Worm (Caenorhabditis elegans) whole organism, L1 larva: ENCODE measurements around the gene viro-2.

Experiments used
- C04F5.9 ChIP-seq: sonication (generic microtip); optimal IDR thresholded peaks from 2 replicates; lab custom pipeline; 2016; ENCODE audit warnings: missing genetic modification characterization, missing compliant biosample characterization
- C34B4.2 ChIP-seq: sonication (generic microtip); optimal IDR thresholded peaks from 2 replicates; lab custom pipeline; 2017; ENCODE audit warnings: mild to moderate bottlenecking, missing genetic modification characterization, missing compliant biosample characterization
- F16B12.6 ChIP-seq: fragments of 150-350 bp; optimal IDR thresholded peaks from 2 replicates; lab custom pipeline; 2014; ENCODE audit warnings: missing biosample characterization, missing genetic modification characterization
- Y116A8C.19 ChIP-seq: sonication (generic microtip); optimal IDR thresholded peaks from 2 replicates; lab custom pipeline; 2016; ENCODE audit warnings: missing compliant biosample characterization, missing genetic modification characterization, borderline replicate concordance
- aha-1 ChIP-seq: fragments of 150-350 bp; optimal IDR thresholded peaks from 2 replicates; lab custom pipeline; 2014; ENCODE audit warnings: missing biosample characterization, missing genetic modification characterization
- aly-2 ChIP-seq: fragments of 150-350 bp; optimal IDR thresholded peaks from 2 replicates; lab custom pipeline; 2014; ENCODE audit warnings: missing biosample characterization, missing genetic modification characterization
- ama-1 ChIP-seq: fragments of 150-350 bp; optimal IDR thresholded peaks from 2 replicates; lab custom pipeline; 2014
- blmp-1 ChIP-seq: fragments of 150-350 bp; optimal IDR thresholded peaks from 2 replicates; lab custom pipeline; 2014; ENCODE audit warnings: missing biosample characterization, missing genetic modification characterization
- ceh-63 ChIP-seq: fragments of 200-800 bp; sonication (Bioruptor generic); optimal IDR thresholded peaks from 2 replicates; lab custom pipeline; 2018; ENCODE audit warnings: mild to moderate bottlenecking, missing genetic modification characterization, missing compliant biosample characterization
- ceh-8 ChIP-seq: fragments of 200-800 bp; sonication (Bioruptor generic); optimal IDR thresholded peaks from 2 replicates; lab custom pipeline; 2018; ENCODE audit warnings: mild to moderate bottlenecking, missing genetic modification characterization, moderate library complexity, missing compliant biosample characterization
- ceh-82 ChIP-seq, 3 experiments: fragments of 150-350 bp in 1 of 3; sonication (generic microtip) in 2 of 3; optimal IDR thresholded peaks; 2 replicates each; lab custom pipeline; 2014 to 2017; ENCODE audit warnings: missing biosample characterization in 3 of 3, missing genetic modification characterization in 3 of 3
- ceh-88 ChIP-seq: fragments of 200-800 bp; sonication (Bioruptor generic); IDR thresholded peaks from 2 replicates; pipeline ENCODE4 v1.3.6; 2022; ENCODE audit warnings: missing genetic modification characterization, missing compliant biosample characterization
- ces-1 ChIP-seq: fragments of 150-350 bp; optimal IDR thresholded peaks from 2 replicates; lab custom pipeline; 2014; ENCODE audit warnings: missing biosample characterization, missing genetic modification reagents, missing genetic modification characterization
- dsc-1 ChIP-seq: sonication (generic microtip); optimal IDR thresholded peaks from 2 replicates; lab custom pipeline; 2016; ENCODE audit warnings: mild to moderate bottlenecking, missing genetic modification characterization, missing compliant biosample characterization
- efl-3 ChIP-seq: fragments of 200-800 bp; sonication (Bioruptor generic); optimal IDR thresholded peaks from 2 replicates; lab custom pipeline; 2018; ENCODE audit warnings: mild to moderate bottlenecking, missing genetic modification characterization, missing compliant biosample characterization
- egl-13 ChIP-seq: sonication (generic microtip); optimal IDR thresholded peaks from 2 replicates; lab custom pipeline; 2016; ENCODE audit warnings: missing genotype, missing genetic modification reagents, missing genetic modification characterization, missing compliant biosample characterization
- egl-27 ChIP-seq, 2 experiments: fragments of 150-350 bp in 1 of 2; sonication (generic microtip); optimal IDR thresholded peaks; 3 replicates each; lab custom pipeline; 2017 to 2018; ENCODE audit warnings: missing biosample characterization in 2 of 2, missing genetic modification characterization in 2 of 2, missing genetic modification reagents in 2 of 2
- ets-5 ChIP-seq: fragments of 200-800 bp; sonication (Bioruptor generic); IDR thresholded peaks from 2 replicates; pipeline ENCODE4 v1.3.6; 2022; ENCODE audit warnings: missing genetic modification characterization, missing compliant biosample characterization
- fkh-10 ChIP-seq: sonication (generic microtip); optimal IDR thresholded peaks from 2 replicates; lab custom pipeline; 2017; ENCODE audit warnings: missing biosample characterization, missing genetic modification reagents, missing genetic modification characterization
- fkh-8 ChIP-seq: sonication (generic microtip); optimal IDR thresholded peaks from 2 replicates; lab custom pipeline; 2016; ENCODE audit warnings: mild to moderate bottlenecking, missing genetic modification characterization, missing compliant biosample characterization
- fos-1 ChIP-seq: fragments of 150-350 bp; optimal IDR thresholded peaks from 2 replicates; lab custom pipeline; 2014; ENCODE audit warnings: missing biosample characterization, missing genetic modification characterization
- hpl-2 ChIP-seq: fragments of 150-350 bp; optimal IDR thresholded peaks from 2 replicates; lab custom pipeline; 2014; ENCODE audit warnings: missing biosample characterization, missing genetic modification reagents, missing genetic modification characterization
- isw-1 ChIP-seq: fragments of 200-800 bp; sonication (Bioruptor generic); IDR thresholded peaks from 2 replicates; pipeline ENCODE4 v1.3.6; 2022; ENCODE audit warnings: missing genetic modification characterization, missing compliant biosample characterization
- jun-1 ChIP-seq: fragments of 150-350 bp; optimal IDR thresholded peaks from 2 replicates; lab custom pipeline; 2014; ENCODE audit warnings: missing biosample characterization, missing genetic modification reagents, missing genetic modification characterization
- lin-13 ChIP-seq: fragments of 150-350 bp; optimal IDR thresholded peaks from 2 replicates; lab custom pipeline; 2014; ENCODE audit warnings: missing biosample characterization, missing genetic modification reagents, missing genetic modification characterization
- lin-14 ChIP-seq: fragments of 200-800 bp; sonication (Bioruptor generic); optimal IDR thresholded peaks from 2 replicates; lab custom pipeline; 2018; ENCODE audit warnings: mild to moderate bottlenecking, missing genetic modification characterization, moderate library complexity, missing compliant biosample characterization
- lin-15B ChIP-seq: fragments of 150-350 bp; sonication (generic microtip); optimal IDR thresholded peaks from 3 replicates; lab custom pipeline; 2014; ENCODE audit warnings: missing biosample characterization, missing genetic modification characterization
- lin-35 ChIP-seq, 2 experiments: fragments of 150-350 bp; optimal IDR thresholded peaks; 2 replicates each; lab custom pipeline; 2014; ENCODE audit warnings: missing biosample characterization in 2 of 2, missing genetic modification characterization in 2 of 2, missing genetic modification reagents in 2 of 2
- lsy-2 ChIP-seq, 2 experiments: fragments of 150-350 bp; optimal IDR thresholded peaks; 2 replicates each; lab custom pipeline; 2014; ENCODE audit warnings: missing biosample characterization in 2 of 2, missing genetic modification characterization in 2 of 2
- mab-9 ChIP-seq: fragments of 200-800 bp; sonication (Bioruptor generic); IDR thresholded peaks from 2 replicates; pipeline ENCODE4 v1.3.6; 2022; ENCODE audit warnings: missing genetic modification reagents, missing genetic modification characterization, missing compliant biosample characterization
- mep-1 ChIP-seq: fragments of 150-350 bp; optimal IDR thresholded peaks from 2 replicates; lab custom pipeline; 2014; ENCODE audit warnings: missing biosample characterization, missing genetic modification characterization
- nhr-11 ChIP-seq: fragments of 150-350 bp; optimal IDR thresholded peaks from 2 replicates; lab custom pipeline; 2014; ENCODE audit warnings: missing biosample characterization, missing genetic modification characterization
- nhr-12 ChIP-seq: sonication (generic microtip); optimal IDR thresholded peaks from 2 replicates; lab custom pipeline; 2017; ENCODE audit warnings: missing biosample characterization, missing genetic modification characterization
- nhr-19 ChIP-seq: fragments of 200-800 bp; sonication (Bioruptor generic); conservative IDR thresholded peaks from 2 replicates; pipeline ENCODE4 v1.3.6; 2022; ENCODE audit warnings: missing genetic modification characterization, missing compliant biosample characterization
- nhr-20 ChIP-seq: sonication (generic microtip); optimal IDR thresholded peaks from 2 replicates; lab custom pipeline; 2016; ENCODE audit warnings: mild to moderate bottlenecking, missing genetic modification characterization, missing compliant biosample characterization
- nhr-237 ChIP-seq: fragments of 150-350 bp; optimal IDR thresholded peaks from 2 replicates; lab custom pipeline; 2014; ENCODE audit warnings: missing biosample characterization, missing genetic modification characterization
- nhr-28 ChIP-seq: fragments of 150-350 bp; optimal IDR thresholded peaks from 2 replicates; lab custom pipeline; 2014; ENCODE audit warnings: missing biosample characterization, missing genetic modification characterization
- nhr-47 ChIP-seq: sonication (generic microtip); optimal IDR thresholded peaks from 2 replicates; lab custom pipeline; 2016; ENCODE audit warnings: mild to moderate bottlenecking, missing genetic modification characterization, moderate library complexity, missing compliant biosample characterization
- nhr-77 ChIP-seq: fragments of 150-350 bp; optimal IDR thresholded peaks from 2 replicates; lab custom pipeline; 2014; ENCODE audit warnings: missing biosample characterization, missing genetic modification characterization
- nhr-85 ChIP-seq: sonication (generic microtip); peaks from one replicate; lab custom pipeline; 2016; ENCODE audit warnings: missing genetic modification characterization, inconsistent platforms, missing compliant biosample characterization
- pag-3 ChIP-seq: sonication (generic microtip); optimal IDR thresholded peaks from 2 replicates; lab custom pipeline; 2017; ENCODE audit warnings: missing genetic modification characterization, mild to moderate bottlenecking, missing compliant biosample characterization, antibody characterized with exemption, borderline replicate concordance; ENCODE audit not compliant: insufficient read depth
- pqm-1 ChIP-seq: sonication (generic microtip); optimal IDR thresholded peaks from 3 replicates; lab custom pipeline; 2017; ENCODE audit warnings: missing biosample characterization, missing genetic modification characterization
- skn-1 ChIP-seq: fragments of 150-350 bp; optimal IDR thresholded peaks from 2 replicates; lab custom pipeline; 2014; ENCODE audit warnings: missing biosample characterization, missing genetic modification characterization
- snpc-4 ChIP-seq: fragments of 150-350 bp; optimal IDR thresholded peaks from 2 replicates; lab custom pipeline; 2014; ENCODE audit warnings: missing biosample characterization, missing genetic modification characterization
- snu-23 ChIP-seq: sonication (generic microtip); optimal IDR thresholded peaks from 2 replicates; lab custom pipeline; 2016; ENCODE audit warnings: missing genetic modification characterization, missing compliant biosample characterization
- sox-4 ChIP-seq: sonication (generic microtip); optimal IDR thresholded peaks from 2 replicates; lab custom pipeline; 2016; ENCODE audit warnings: missing genetic modification characterization, missing compliant biosample characterization
- sptf-1 ChIP-seq: fragments of 150-350 bp; optimal IDR thresholded peaks from 2 replicates; lab custom pipeline; 2014; ENCODE audit warnings: missing biosample characterization, missing genetic modification characterization
- swsn-7 ChIP-seq: sonication (generic microtip); optimal IDR thresholded peaks from 2 replicates; lab custom pipeline; 2016; ENCODE audit warnings: missing genetic modification characterization, missing compliant biosample characterization
- unc-130 ChIP-seq: fragments of 150-350 bp; optimal IDR thresholded peaks from 2 replicates; lab custom pipeline; 2017; ENCODE audit warnings: missing biosample characterization, missing genetic modification characterization, inconsistent platforms
- unc-30 ChIP-seq: sonication (generic microtip); optimal IDR thresholded peaks from 2 replicates; lab custom pipeline; 2017; ENCODE audit warnings: missing biosample characterization, missing genetic modification characterization
- unc-98 ChIP-seq: fragments of 200-800 bp; sonication (Bioruptor generic); IDR thresholded peaks from 2 replicates; pipeline ENCODE4 v1.3.6; 2022; ENCODE audit warnings: missing genetic modification characterization, missing compliant biosample characterization
- xbp-1 ChIP-seq: sonication (generic microtip); optimal IDR thresholded peaks from 2 replicates; lab custom pipeline; 2016; ENCODE audit warnings: missing genetic modification characterization, missing compliant biosample characterization
- zag-1 ChIP-seq: fragments of 150-350 bp; optimal IDR thresholded peaks from 2 replicates; lab custom pipeline; 2014; ENCODE audit warnings: missing biosample characterization, missing genetic modification characterization
- zip-4 ChIP-seq: fragments of 200-800 bp; sonication (Bioruptor generic); optimal IDR thresholded peaks from 2 replicates; lab custom pipeline; 2018; ENCODE audit warnings: mild to moderate bottlenecking, missing genetic modification characterization, moderate library complexity, missing compliant biosample characterization
- ztf-11 ChIP-seq, 2 experiments: sonication (generic microtip); optimal IDR thresholded peaks; 2 replicates each; lab custom pipeline; 2016 to 2017; ENCODE audit warnings: missing genetic modification characterization in 2 of 2, missing biosample characterization in 1 of 2, missing compliant biosample characterization in 1 of 2
- ztf-4 ChIP-seq: fragments of 150-350 bp; optimal IDR thresholded peaks from 2 replicates; lab custom pipeline; 2014; ENCODE audit warnings: missing biosample characterization, missing genetic modification characterization

The viro-2 gene

ce11 chrIII:7095156-7095555, 33.5 kb upstream of the viro-2 start, which contains the start of gene nhr-9:
nhr-9 (plus strand) TSS chrIII:7095462.
- TF ChIP-seq efl-3, result no peak
- no peak for TF ChIP-seq aly-2 (tag; lab: Kevin White, UChicago)
- no peak for TF ChIP-seq egl-13
- no peak for TF ChIP-seq unc-30
- no peak for TF ChIP-seq nhr-237 (tag; lab: Kevin White, UChicago)
- TF ChIP-seq ces-1 (GFP tag; lab: Kevin White, UChicago), result no peak
- no peak for TF ChIP-seq zag-1 (tag; lab: Kevin White, UChicago)
- no peak for TF ChIP-seq lin-15B
- no peak for TF ChIP-seq lin-13 (GFP tag; lab: Kevin White, UChicago)
- no peak for TF ChIP-seq lin-35 (GFP tag; optimal IDR thresholded peaks at IDR 0.05; lab: Kevin White, UChicago)
- no peak for TF ChIP-seq xbp-1
- TF ChIP-seq isw-1 (GFP tag; lab: Robert Waterston, UW), result no peak
- TF ChIP-seq blmp-1 (tag; lab: Kevin White, UChicago), result no peak
- no peak for TF ChIP-seq ets-5
- TF ChIP-seq unc-130, result no peak
- TF ChIP-seq lin-14 (GFP tag; lab: Kevin White, UChicago), result no peak
- TF ChIP-seq fkh-8 (tag; lab: Kevin White, UChicago), result peak; percentile 82
- TF ChIP-seq hpl-2 (GFP tag; lab: Kevin White, UChicago), result no peak
- no peak for TF ChIP-seq aha-1 (tag; lab: Kevin White, UChicago)
- TF ChIP-seq nhr-11 (tag; lab: Kevin White, UChicago), result peak; percentile 64
- no peak for TF ChIP-seq mab-9
- TF ChIP-seq F16B12.6 (tag; lab: Kevin White, UChicago), result no peak
- TF ChIP-seq ztf-11 (tag; optimal IDR thresholded peaks at IDR 0.05; lab: Kevin White, UChicago), result no peak
- TF ChIP-seq fos-1 (tag; lab: Kevin White, UChicago), result no peak
- TF ChIP-seq egl-27 (tag; optimal IDR thresholded peaks at IDR 0.05; lab: Kevin White, UChicago), result no peak
- TF ChIP-seq skn-1 (tag; lab: Kevin White, UChicago), result no peak
- no peak for TF ChIP-seq Y116A8C.19
- TF ChIP-seq ceh-82 (tag; optimal IDR thresholded peaks at IDR 0.05; lab: Kevin White, UChicago), result no peak
- TF ChIP-seq unc-98 (GFP tag; lab: Robert Waterston, UW), result no peak
- no peak for TF ChIP-seq nhr-19
- TF ChIP-seq nhr-12 (tag; lab: Kevin White, UChicago), result no peak
- TF ChIP-seq C04F5.9 (tag; lab: Kevin White, UChicago), result no peak
- no peak for TF ChIP-seq mep-1 (tag; lab: Kevin White, UChicago)
- TF ChIP-seq dsc-1 (tag; lab: Kevin White, UChicago), result peak; percentile 89
- no peak for TF ChIP-seq jun-1
- TF ChIP-seq lsy-2 (tag; optimal IDR thresholded peaks at IDR 0.05; lab: Kevin White, UChicago), result no peak
- no peak for TF ChIP-seq nhr-85 (tag; lab: Kevin White, UChicago)
- no peak for TF ChIP-seq ceh-63
- no peak for TF ChIP-seq ztf-4
- no peak for TF ChIP-seq ceh-88
- no peak for TF ChIP-seq ama-1 (lab: Kevin White, UChicago)
- TF ChIP-seq nhr-20 (tag; lab: Kevin White, UChicago), result peak; percentile 11
- TF ChIP-seq ceh-8 (GFP tag; lab: Kevin White, UChicago), result no peak
- no peak for TF ChIP-seq nhr-28
- TF ChIP-seq C34B4.2 (tag; lab: Kevin White, UChicago), result no peak
- no peak for TF ChIP-seq zip-4
- TF ChIP-seq swsn-7 (tag; lab: Kevin White, UChicago), result no peak
- no peak for TF ChIP-seq pag-3 (tag; lab: Kevin White, UChicago)
- no peak for TF ChIP-seq fkh-10 (GFP tag; lab: Kevin White, UChicago)
- no peak for TF ChIP-seq sptf-1
- no peak for TF ChIP-seq snu-23 (GFP tag; lab: Kevin White, UChicago)
- peak; percentile 46 for TF ChIP-seq nhr-47 (tag; lab: Kevin White, UChicago)
- peak; percentile 39 for TF ChIP-seq sox-4 (tag; lab: Kevin White, UChicago)
- TF ChIP-seq nhr-77 (tag; lab: Kevin White, UChicago), result no peak
- no peak for TF ChIP-seq pqm-1 (tag; lab: Kevin White, UChicago)
- TF ChIP-seq snpc-4, result no peak
